Fruit fly (Drosophila melanogaster) whole organism, embryonic: ENCODE measurements around the gene cue.

Source experiments
- Atf6 ChIP-seq: fragments of 200-800 bp; sonication (Bioruptor generic); IDR thresholded peaks from 2 replicates; pipeline ENCODE4 v1.3.6; 2022; ENCODE audit warnings: missing biosample characterization, missing genetic modification characterization
- BEAF-32 ChIP-seq: fragments of 200-800 bp; sonication (Bioruptor generic); optimal IDR thresholded peaks from 3 replicates; lab custom pipeline; 2017; ENCODE audit warnings: missing biosample characterization, missing genetic modification characterization, mild to moderate bottlenecking, moderate library complexity, missing genetic modification reagents
- Bgb ChIP-seq: fragments of 200-800 bp; sonication (Bioruptor generic); IDR thresholded peaks from 2 replicates; pipeline ENCODE4 v1.3.6; 2022; ENCODE audit warnings: missing biosample characterization, missing genetic modification characterization; ENCODE audit not compliant: partially characterized antibody
- CG16813 ChIP-seq: fragments of 200-800 bp; sonication (Bioruptor generic); IDR thresholded peaks from 3 replicates; pipeline ENCODE4 v1.3.6; 2022; ENCODE audit warnings: missing biosample characterization, missing genetic modification characterization; ENCODE audit not compliant: partially characterized antibody
- CG2875 ChIP-seq: fragments of 200-800 bp; sonication (Bioruptor generic); optimal IDR thresholded peaks from 2 replicates; lab custom pipeline; 2017; ENCODE audit warnings: missing biosample characterization, mild to moderate bottlenecking, missing genetic modification characterization, missing genetic modification reagents
- CG30020 ChIP-seq: fragments of 200-800 bp; optimal IDR thresholded peaks from 2 replicates; lab custom pipeline; 2019; ENCODE audit warnings: missing biosample characterization, mild to moderate bottlenecking, missing genetic modification characterization, moderate library complexity
- CG30431 ChIP-seq: fragments of 200-800 bp; sonication (Bioruptor generic); optimal IDR thresholded peaks from 2 replicates; lab custom pipeline; 2017; ENCODE audit warnings: missing biosample characterization, missing genetic modification characterization
- CG31441 ChIP-seq: fragments of 200-800 bp; sonication (Bioruptor generic); IDR thresholded peaks from 2 replicates; pipeline ENCODE4 v1.3.6; 2022; ENCODE audit warnings: missing biosample characterization, missing genetic modification characterization
- CG32767 ChIP-seq: fragments of 200-800 bp; sonication (Bioruptor generic); IDR thresholded peaks from 2 replicates; pipeline ENCODE4 v1.3.6; 2022; ENCODE audit warnings: missing biosample characterization, missing genetic modification characterization
- CG34422 ChIP-seq: fragments of 200-800 bp; sonication (Bioruptor generic); IDR thresholded peaks from 3 replicates; pipeline ENCODE4 v1.3.6; 2022; ENCODE audit warnings: missing biosample characterization, missing genetic modification characterization
- CG42726 ChIP-seq: fragments of 200-800 bp; sonication (Bioruptor generic); IDR thresholded peaks from 2 replicates; pipeline ENCODE4 v1.3.6; 2022; ENCODE audit warnings: missing biosample characterization, missing genetic modification characterization; ENCODE audit not compliant: partially characterized antibody
- CG6683 ChIP-seq: fragments of 200-800 bp; sonication (Bioruptor generic); optimal IDR thresholded peaks from 2 replicates; lab custom pipeline; 2017; ENCODE audit warnings: missing biosample characterization, mild to moderate bottlenecking, missing genetic modification characterization, missing genetic modification reagents
- CG7271 ChIP-seq: fragments of 200-800 bp; sonication (Bioruptor generic); optimal IDR thresholded peaks from 2 replicates; lab custom pipeline; 2018; ENCODE audit warnings: missing biosample characterization, mild to moderate bottlenecking, missing genetic modification characterization, moderate library complexity
- CG7556 ChIP-seq: fragments of 200-800 bp; sonication (Bioruptor generic); optimal IDR thresholded peaks from 2 replicates; lab custom pipeline; 2017; ENCODE audit warnings: missing biosample characterization, mild to moderate bottlenecking, missing genetic modification characterization
- CG8089 ChIP-seq: fragments of 200-800 bp; sonication (Bioruptor generic); optimal IDR thresholded peaks from 3 replicates; lab custom pipeline; 2016; ENCODE audit warnings: missing biosample characterization, missing genetic modification characterization
- CG8924 ChIP-seq: fragments of 200-800 bp; optimal IDR thresholded peaks from 3 replicates; lab custom pipeline; 2019; ENCODE audit warnings: missing biosample characterization, mild to moderate bottlenecking, missing genetic modification characterization, moderate library complexity
- D19A ChIP-seq: fragments of 200-800 bp; optimal IDR thresholded peaks from 3 replicates; lab custom pipeline; 2019; ENCODE audit warnings: missing biosample characterization, mild to moderate bottlenecking, missing genetic modification characterization, moderate library complexity
- Dll ChIP-seq: fragments of 200-800 bp; sonication (Bioruptor generic); IDR thresholded peaks from 4 replicates; pipeline ENCODE4 v1.3.6; 2022; ENCODE audit warnings: missing biosample characterization, missing genetic modification characterization; ENCODE audit not compliant: partially characterized antibody
- Doc2 ChIP-seq: fragments of 200-800 bp; sonication (Bioruptor generic); IDR thresholded peaks from 2 replicates; pipeline ENCODE4 v1.3.6; 2022; ENCODE audit warnings: missing biosample characterization, missing genetic modification characterization
- Dref ChIP-seq: fragments of 200-800 bp; sonication (Bioruptor generic); IDR thresholded peaks from 2 replicates; pipeline ENCODE4 v1.3.6; 2022; ENCODE audit warnings: missing biosample characterization, missing genetic modification characterization
- Hr3 ChIP-seq: fragments of 200-800 bp; sonication (Bioruptor generic); optimal IDR thresholded peaks from 3 replicates; lab custom pipeline; 2016; ENCODE audit warnings: missing biosample characterization, missing genetic modification characterization
- Hr39 ChIP-seq: fragments of >200 bp; optimal IDR thresholded peaks from 2 replicates; lab custom pipeline; 2017
- Lpt ChIP-seq: fragments of >200 bp; optimal IDR thresholded peaks from 2 replicates; lab custom pipeline; 2018; ENCODE audit warnings: missing biosample characterization, missing genetic modification characterization
- MESR4 ChIP-seq: fragments of 200-800 bp; sonication (Bioruptor generic); optimal IDR thresholded peaks from 2 replicates; lab custom pipeline; 2018; ENCODE audit warnings: missing biosample characterization, mild to moderate bottlenecking, missing genetic modification characterization, moderate library complexity
- Med ChIP-seq: fragments of 200-800 bp; sonication (Bioruptor generic); peaks from one replicate; lab custom pipeline; 2016; ENCODE audit warnings: missing biosample characterization, missing genetic modification characterization, mild to moderate bottlenecking, inconsistent platforms, moderate library complexity
- Pdp1 ChIP-seq, 2 experiments: fragments of 200-800 bp; sonication (Bioruptor generic); optimal IDR thresholded peaks; 3 replicates each; lab custom pipeline; 2016; ENCODE audit warnings: missing biosample characterization in 2 of 2, missing genetic modification characterization in 2 of 2, mild to moderate bottlenecking in 1 of 2, moderate library complexity in 1 of 2
- Xrp1 ChIP-seq: fragments of 200-800 bp; sonication (Bioruptor generic); IDR thresholded peaks from 2 replicates; pipeline ENCODE4 v1.3.6; 2022; ENCODE audit warnings: missing biosample characterization, missing genetic modification characterization
- YL-1 ChIP-seq: fragments of 200-800 bp; sonication (Bioruptor generic); optimal IDR thresholded peaks from 3 replicates; lab custom pipeline; 2017; ENCODE audit warnings: missing biosample characterization, mild to moderate bottlenecking, missing genetic modification characterization
- amos ChIP-seq: fragments of 200-800 bp; sonication (Bioruptor generic); IDR thresholded peaks from 2 replicates; pipeline ENCODE4 v1.3.6; 2022; ENCODE audit warnings: missing biosample characterization, missing genetic modification characterization; ENCODE audit not compliant: partially characterized antibody
- chinmo ChIP-seq: fragments of 200-800 bp; sonication (Bioruptor generic); IDR thresholded peaks from 4 replicates; pipeline ENCODE4 v1.3.6; 2022; ENCODE audit warnings: missing biosample characterization, missing genetic modification characterization; ENCODE audit not compliant: partially characterized antibody
- crol ChIP-seq: fragments of 200-800 bp; sonication (Bioruptor generic); IDR thresholded peaks from 2 replicates; pipeline ENCODE4 v1.3.6; 2022; ENCODE audit warnings: missing biosample characterization, missing genetic modification characterization
- dm ChIP-seq: fragments of 200-800 bp; sonication (Bioruptor generic); optimal IDR thresholded peaks from 3 replicates; lab custom pipeline; 2016; ENCODE audit warnings: missing biosample characterization, missing genetic modification characterization
- ewg ChIP-seq: fragments of 200-800 bp; sonication (Bioruptor generic); optimal IDR thresholded peaks from 3 replicates; lab custom pipeline; 2017; ENCODE audit warnings: mild to moderate bottlenecking, missing biosample characterization, missing genetic modification reagents, missing genetic modification characterization
- hbn ChIP-seq: fragments of 200-800 bp; sonication (Bioruptor generic); IDR thresholded peaks from 2 replicates; pipeline ENCODE4 v1.3.6; 2022; ENCODE audit warnings: missing biosample characterization, missing genetic modification characterization; ENCODE audit not compliant: partially characterized antibody
- inv ChIP-seq: fragments of 200-800 bp; sonication (Bioruptor generic); IDR thresholded peaks from 2 replicates; pipeline ENCODE4 v1.3.6; 2022; ENCODE audit warnings: missing biosample characterization, missing genetic modification characterization; ENCODE audit not compliant: partially characterized antibody
- nerfin-1 ChIP-seq: fragments of 200-800 bp; sonication (Bioruptor generic); optimal IDR thresholded peaks from 3 replicates; lab custom pipeline; 2019; ENCODE audit warnings: missing biosample characterization, mild to moderate bottlenecking, missing genetic modification characterization, moderate library complexity
- nerfin-2 ChIP-seq: fragments of 200-800 bp; sonication (Bioruptor generic); IDR thresholded peaks from 2 replicates; pipeline ENCODE4 v1.3.6; 2022; ENCODE audit warnings: missing biosample characterization, missing genetic modification characterization; ENCODE audit not compliant: partially characterized antibody
- nom ChIP-seq: fragments of 200-800 bp; sonication (Bioruptor generic); optimal IDR thresholded peaks from 2 replicates; lab custom pipeline; 2017; ENCODE audit warnings: missing biosample characterization, missing genetic modification characterization, mild to moderate bottlenecking, moderate library complexity, missing genetic modification reagents
- pfk ChIP-seq: fragments of 200-800 bp; sonication (Bioruptor generic); optimal IDR thresholded peaks from 2 replicates; lab custom pipeline; 2018; ENCODE audit warnings: missing biosample characterization, mild to moderate bottlenecking, missing genetic modification characterization, moderate library complexity
- row ChIP-seq: fragments of 200-800 bp; sonication (Bioruptor generic); IDR thresholded peaks from 3 replicates; pipeline ENCODE4 v1.3.6; 2022; ENCODE audit warnings: missing biosample characterization, missing genetic modification characterization
- sens-2 ChIP-seq: fragments of 200-800 bp; sonication (Bioruptor generic); IDR thresholded peaks from 2 replicates; pipeline ENCODE4 v1.3.6; 2022; ENCODE audit warnings: missing biosample characterization, missing genetic modification characterization
- stwl ChIP-seq: fragments of 200-800 bp; sonication (Bioruptor generic); optimal IDR thresholded peaks from 3 replicates; lab custom pipeline; 2018; ENCODE audit warnings: missing biosample characterization, mild to moderate bottlenecking, missing genetic modification characterization, moderate library complexity
- tna ChIP-seq: fragments of 200-800 bp; sonication (Bioruptor generic); IDR thresholded peaks from 2 replicates; pipeline ENCODE4 v1.3.6; 2022; ENCODE audit warnings: missing biosample characterization, missing genetic modification characterization; ENCODE audit not compliant: partially characterized antibody
- trh ChIP-seq: fragments of 200-800 bp; sonication (Bioruptor generic); optimal IDR thresholded peaks from 2 replicates; lab custom pipeline; 2016; ENCODE audit warnings: missing biosample characterization, missing genetic modification characterization
- ttk ChIP-seq: fragments of 200-800 bp; sonication (Bioruptor generic); IDR thresholded peaks from 2 replicates; pipeline ENCODE4 v2.1.2; 2022; ENCODE audit warnings: missing biosample characterization, missing genetic modification characterization
- vnd ChIP-seq: fragments of 200-800 bp; sonication (Bioruptor generic); IDR thresholded peaks from 3 replicates; pipeline ENCODE4 v1.3.6; 2022; ENCODE audit warnings: missing biosample characterization, missing genetic modification characterization; ENCODE audit not compliant: partially characterized antibody
- zen2 ChIP-seq: fragments of 200-800 bp; sonication (Bioruptor generic); IDR thresholded peaks from 3 replicates; pipeline ENCODE4 v1.3.6; 2022; ENCODE audit warnings: missing biosample characterization, missing genetic modification characterization; ENCODE audit not compliant: partially characterized antibody

Gene cue

DNA sequence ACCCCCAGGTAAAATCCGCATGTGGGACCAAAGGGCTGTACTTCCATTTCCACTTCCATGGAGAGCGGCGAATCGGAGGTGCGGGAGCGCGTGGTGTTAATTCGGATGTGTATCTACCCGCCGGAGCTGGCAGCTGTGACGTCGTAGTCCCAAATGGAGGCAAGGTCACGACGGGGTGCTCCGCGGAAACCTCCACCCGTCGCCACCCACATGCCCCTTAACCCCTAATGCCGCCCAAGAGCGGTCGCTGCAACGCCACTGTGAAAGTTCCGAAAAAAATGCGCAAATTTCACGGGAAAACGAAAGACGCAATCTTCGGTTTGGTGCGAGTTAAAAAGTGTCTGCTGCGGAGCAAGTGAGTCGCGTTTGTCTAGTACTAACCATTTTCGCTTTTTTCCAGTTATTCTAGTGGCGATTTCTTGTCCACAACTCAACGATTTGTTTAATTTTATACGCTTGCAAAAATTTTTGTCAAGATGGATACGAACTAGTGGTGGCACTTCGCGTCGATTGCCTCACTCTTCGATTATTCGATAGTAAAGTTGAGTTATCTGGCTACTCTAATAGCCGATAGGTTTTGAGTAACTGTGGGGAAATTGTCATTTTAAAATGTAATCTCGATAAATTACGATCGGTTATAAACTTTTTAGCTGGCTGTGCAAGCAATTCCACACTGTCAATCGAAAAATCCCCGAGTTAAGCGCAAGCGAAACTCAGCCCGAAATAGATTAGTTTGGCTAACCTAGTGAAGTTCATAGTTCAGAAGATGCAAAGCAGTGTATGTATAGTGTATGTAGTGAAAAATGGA lies 14.8 kb downstream of the cue start, which contains the start of the genes hfp and Psa:
hfp (minus strand) TSS at position 505 of the 808 bp plus-strand sequence.
Psa (plus strand) TSS at position 758 of the 808 bp plus-strand sequence.
- TF ChIP-seq zen2 (GFP tag; lab: Robert Waterston, UW), result peak; percentile 69
- peak; percentile 21; the same call in 1 of the 3 replicates for TF ChIP-seq row (GFP tag; lab: Robert Waterston, UW)
- TF ChIP-seq Dll (GFP tag; lab: Robert Waterston, UW), result peak; percentile 73
- no peak for TF ChIP-seq CG8089
- no peak for TF ChIP-seq CG30431
- TF ChIP-seq CG7556, result no peak
- peak; percentile 78 for TF ChIP-seq tna
- TF ChIP-seq pfk (GFP tag; lab: Kevin White, UChicago), result peak; percentile 14
- TF ChIP-seq CG16813, result peak; percentile 70
- TF ChIP-seq sens-2, result no peak
- TF ChIP-seq CG2875 (GFP tag; lab: Kevin White, UChicago), result no peak
- TF ChIP-seq inv (GFP tag; lab: Robert Waterston, UW), result peak; percentile 35; the same call in 1 of the 2 replicates
- no peak for TF ChIP-seq ewg (GFP tag; lab: Kevin White, UChicago)
- peak in 1 of 2 experiments; percentile 56 for TF ChIP-seq Pdp1 (GFP tag; optimal IDR thresholded peaks at IDR 0.05; lab: Kevin White, UChicago)
- peak; percentile 88 for TF ChIP-seq stwl (tag; lab: Kevin White, UChicago)
- no peak for TF ChIP-seq CG31441 (GFP tag; lab: Robert Waterston, UW)
- TF ChIP-seq vnd (GFP tag; lab: Robert Waterston, UW), result peak; percentile 66
- TF ChIP-seq Hr3 (GFP tag; lab: Kevin White, UChicago), result no peak
- no peak for TF ChIP-seq nom
- peak; percentile 69 for TF ChIP-seq crol (GFP tag; lab: Robert Waterston, UW)
- peak; percentile 60; the same call in 1 of the 2 replicates for TF ChIP-seq nerfin-2 (GFP tag; lab: Robert Waterston, UW)
- no peak for TF ChIP-seq Hr39 (lab: Kevin White, UChicago)
- TF ChIP-seq Bgb (GFP tag; lab: Robert Waterston, UW), result peak; percentile 68
- no peak for TF ChIP-seq ttk
- TF ChIP-seq CG8924 (tag; lab: Kevin White, UChicago), result peak; percentile 42
- TF ChIP-seq BEAF-32, result peak; percentile 60
- TF ChIP-seq MESR4 (GFP tag; lab: Kevin White, UChicago), result peak; percentile 86
- TF ChIP-seq CG32767 (GFP tag; lab: Robert Waterston, UW), result peak; percentile 67
- TF ChIP-seq Doc2 (GFP tag; lab: Robert Waterston, UW), result no peak
- peak; percentile 46; the same call in 1 of the 3 replicates for TF ChIP-seq CG34422 (GFP tag; lab: Robert Waterston, UW)
- peak; percentile 73; the same call in 3 of the 4 replicates for TF ChIP-seq chinmo
- TF ChIP-seq amos (GFP tag; lab: Robert Waterston, UW), result peak; percentile 72; the same call in 1 of the 2 replicates
- no peak for TF ChIP-seq CG30020 (tag; lab: Kevin White, UChicago)
- no peak for TF ChIP-seq dm
- TF ChIP-seq trh, result no peak
- TF ChIP-seq CG7271 (tag; lab: Kevin White, UChicago), result peak; percentile 53
- peak; percentile 60 for TF ChIP-seq hbn (GFP tag; lab: Robert Waterston, UW)
- peak; percentile 12; the same call in 1 of the 2 replicates for TF ChIP-seq CG42726
- peak; percentile 53 for TF ChIP-seq Med (GFP tag; lab: Kevin White, UChicago)
- no peak for TF ChIP-seq Lpt (GFP tag; lab: Kevin White, UChicago)
- TF ChIP-seq Atf6 (GFP tag; lab: Robert Waterston, UW), result no peak
- TF ChIP-seq nerfin-1 (tag; lab: Kevin White, UChicago), result no peak
- peak; percentile 89 for TF ChIP-seq YL-1 (GFP tag; lab: Kevin White, UChicago)
- TF ChIP-seq Xrp1 (GFP tag; lab: Robert Waterston, UW), result no peak
- TF ChIP-seq CG6683 (GFP tag; lab: Kevin White, UChicago), result no peak
- peak; percentile 92 for TF ChIP-seq Dref
- peak; percentile 18 for TF ChIP-seq D19A (tag; lab: Kevin White, UChicago)
